Fruit fly (Drosophila melanogaster) whole organism, embryonic: ENCODE results near the gene Pka-C1.
A peak's percentile ranks its signal among the peaks of the same experiment; 100 is the strongest.

ENCODE experiments used
- Adf1 ChIP-seq: fragments of 200-800 bp; sonication (Bioruptor generic); IDR thresholded peaks from 2 replicates; pipeline ENCODE4 v1.3.6; 2022; ENCODE audit warnings: missing biosample characterization, missing genetic modification characterization
- Awh ChIP-seq: fragments of 200-800 bp; sonication (Bioruptor generic); IDR thresholded peaks from 2 replicates; pipeline ENCODE4, ENCODE4 v1.3.6; 2022; ENCODE audit warnings: missing biosample characterization, missing genetic modification characterization
- CG11093 ChIP-seq: fragments of 200-800 bp; sonication (Bioruptor generic); IDR thresholded peaks from 3 replicates; pipeline ENCODE4 v1.3.6; 2022; ENCODE audit warnings: missing biosample characterization, missing genetic modification characterization
- CG12391 ChIP-seq: fragments of 200-800 bp; sonication (Bioruptor generic); optimal IDR thresholded peaks from 3 replicates; lab custom pipeline; 2018; ENCODE audit warnings: missing biosample characterization, mild to moderate bottlenecking, missing genetic modification characterization, moderate library complexity
- CG14667 ChIP-seq: fragments of 200-800 bp; sonication (Bioruptor generic); IDR thresholded peaks from 2 replicates; pipeline ENCODE4 v1.3.6; 2022; ENCODE audit warnings: missing biosample characterization, missing genetic modification characterization
- CG14860 ChIP-seq: fragments of 200-800 bp; sonication (Bioruptor generic); IDR thresholded peaks from 3 replicates; pipeline ENCODE4 v1.3.6; 2022; ENCODE audit warnings: missing biosample characterization, missing genetic modification characterization; ENCODE audit not compliant: partially characterized antibody
- CG15479 ChIP-seq: fragments of 200-800 bp; sonication (Bioruptor generic); optimal IDR thresholded peaks from 3 replicates; lab custom pipeline; 2019; ENCODE audit warnings: missing biosample characterization, mild to moderate bottlenecking, missing genetic modification characterization, moderate library complexity
- CG1603 ChIP-seq: fragments of 200-800 bp; sonication (Bioruptor generic); optimal IDR thresholded peaks from 2 replicates; lab custom pipeline; 2019; ENCODE audit warnings: missing biosample characterization, mild to moderate bottlenecking, missing genetic modification characterization, moderate library complexity
- CG18011 ChIP-seq: fragments of 200-800 bp; sonication (Bioruptor generic); optimal IDR thresholded peaks from 2 replicates; lab custom pipeline; 2017; ENCODE audit warnings: missing biosample characterization, missing genetic modification characterization, mild to moderate bottlenecking, moderate library complexity, missing genotype
- CG2120 ChIP-seq: fragments of 200-800 bp; sonication (Bioruptor generic); optimal IDR thresholded peaks from 3 replicates; lab custom pipeline; 2016; ENCODE audit warnings: missing biosample characterization, missing genetic modification characterization
- CG32772 ChIP-seq: fragments of 200-800 bp; sonication (Bioruptor generic); IDR thresholded peaks from 2 replicates; pipeline ENCODE4 v1.3.6; 2022; ENCODE audit warnings: missing biosample characterization, missing genetic modification characterization
- CG3847 ChIP-seq: fragments of 200-800 bp; sonication (Bioruptor generic); IDR thresholded peaks from 2 replicates; pipeline ENCODE4 v1.3.6; 2022; ENCODE audit warnings: missing biosample characterization, missing genetic modification characterization
- CG4328 ChIP-seq: fragments of 200-800 bp; sonication (Bioruptor generic); optimal IDR thresholded peaks from 3 replicates; lab custom pipeline; 2017; ENCODE audit warnings: missing biosample characterization, missing genetic modification reagents, missing genetic modification characterization
- CG4617 ChIP-seq: fragments of 200-800 bp; sonication (Bioruptor generic); optimal IDR thresholded peaks from 3 replicates; lab custom pipeline; 2016; ENCODE audit warnings: missing biosample characterization, missing genetic modification characterization, borderline replicate concordance
- CG8388 ChIP-seq: fragments of 200-800 bp; sonication (Bioruptor generic); optimal IDR thresholded peaks from 2 replicates; lab custom pipeline; 2019; ENCODE audit warnings: missing biosample characterization, mild to moderate bottlenecking, missing genetic modification characterization, moderate library complexity
- CG9727 ChIP-seq: fragments of 200-800 bp; sonication (Bioruptor generic); optimal IDR thresholded peaks from 3 replicates; lab custom pipeline; 2017; ENCODE audit warnings: missing biosample characterization, mild to moderate bottlenecking, missing genetic modification characterization
- CrebB ChIP-seq: fragments of 200-800 bp; sonication (Bioruptor generic); optimal IDR thresholded peaks from 3 replicates; lab custom pipeline; 2018; ENCODE audit warnings: missing biosample characterization, mild to moderate bottlenecking, missing genetic modification characterization
- Dad ChIP-seq: fragments of 200-800 bp; sonication (Bioruptor generic); optimal IDR thresholded peaks from 3 replicates; lab custom pipeline; 2016; ENCODE audit warnings: missing biosample characterization, missing genetic modification characterization
- Doc3 ChIP-seq: fragments of 200-800 bp; sonication (Bioruptor generic); IDR thresholded peaks from 3 replicates; pipeline ENCODE4 v1.3.6; 2022; ENCODE audit warnings: missing biosample characterization, missing genetic modification characterization; ENCODE audit not compliant: partially characterized antibody
- Eip74EF ChIP-seq, 2 experiments: fragments of 200-800 bp in 1 of 2; fragments of >200 bp in 1 of 2; sonication (Bioruptor generic) in 1 of 2; optimal IDR thresholded peaks; 2 replicates each; lab custom pipeline; 2017 to 2019; ENCODE audit warnings: missing biosample characterization in 2 of 2, missing genetic modification characterization in 2 of 2, mild to moderate bottlenecking in 1 of 2, moderate library complexity in 1 of 2
- Ets65A ChIP-seq: fragments of 200-800 bp; sonication (Bioruptor generic); peaks from one replicate; lab custom pipeline; 2016; ENCODE audit warnings: missing biosample characterization, missing genetic modification characterization
- Hr78 ChIP-seq, 2 experiments: fragments of 200-800 bp in 1 of 2; fragments of >200 bp in 1 of 2; sonication (Bioruptor generic) in 1 of 2; optimal IDR thresholded peaks; 2 replicates each; lab custom pipeline; 2017 to 2019; ENCODE audit warnings: missing biosample characterization in 2 of 2, missing genetic modification characterization in 2 of 2, mild to moderate bottlenecking in 1 of 2, moderate library complexity in 1 of 2
- Med ChIP-seq: fragments of 200-800 bp; sonication (Bioruptor generic); peaks from one replicate; lab custom pipeline; 2016; ENCODE audit warnings: missing biosample characterization, missing genetic modification characterization, mild to moderate bottlenecking, inconsistent platforms, moderate library complexity
- Mrtf ChIP-seq: fragments of 200-800 bp; sonication (Bioruptor generic); IDR thresholded peaks from 3 replicates; pipeline ENCODE4 v1.3.6; 2022; ENCODE audit warnings: missing biosample characterization, missing genetic modification characterization
- Nf-YA ChIP-seq: fragments of 200-800 bp; sonication (Bioruptor generic); IDR thresholded peaks from 2 replicates; pipeline ENCODE4 v1.3.6; 2022; ENCODE audit warnings: missing biosample characterization, missing genetic modification characterization
- Pdp1 ChIP-seq, 2 experiments: fragments of 200-800 bp; sonication (Bioruptor generic); optimal IDR thresholded peaks; 3 replicates each; lab custom pipeline; 2016; ENCODE audit warnings: missing biosample characterization in 2 of 2, missing genetic modification characterization in 2 of 2, mild to moderate bottlenecking in 1 of 2, moderate library complexity in 1 of 2
- Taf1 ChIP-seq: fragments of 200-800 bp; sonication (Bioruptor generic); IDR thresholded peaks from 2 replicates; pipeline ENCODE4 v1.3.6; 2022; ENCODE audit warnings: missing biosample characterization, missing genetic modification characterization
- ash1 ChIP-seq: fragments of 200-800 bp; sonication (Bioruptor generic); optimal IDR thresholded peaks from 2 replicates; lab custom pipeline; 2018; ENCODE audit warnings: missing biosample characterization, mild to moderate bottlenecking, missing genetic modification characterization
- az2 ChIP-seq: fragments of 200-800 bp; sonication (Bioruptor generic); optimal IDR thresholded peaks from 3 replicates; lab custom pipeline; 2016; ENCODE audit warnings: missing biosample characterization, missing genetic modification characterization
- chinmo ChIP-seq: fragments of 200-800 bp; sonication (Bioruptor generic); IDR thresholded peaks from 4 replicates; pipeline ENCODE4 v1.3.6; 2022; ENCODE audit warnings: missing biosample characterization, missing genetic modification characterization; ENCODE audit not compliant: partially characterized antibody
- dati ChIP-seq: fragments of 200-800 bp; sonication (Bioruptor generic); IDR thresholded peaks from 2 replicates; pipeline ENCODE4 v1.3.6; 2022; ENCODE audit warnings: missing biosample characterization, missing genetic modification characterization
- ftz-f1 ChIP-seq: fragments of 200-800 bp; sonication (Bioruptor generic); optimal IDR thresholded peaks from 2 replicates; lab custom pipeline; 2016; ENCODE audit warnings: missing biosample characterization, missing genetic modification characterization
- gcm2 ChIP-seq: fragments of 200-800 bp; sonication (Bioruptor generic); optimal IDR thresholded peaks from 2 replicates; lab custom pipeline; 2016; ENCODE audit warnings: missing biosample characterization, missing genetic modification characterization
- gsb ChIP-seq: fragments of 200-800 bp; sonication (Bioruptor generic); IDR thresholded peaks from 2 replicates; pipeline ENCODE4 v1.3.6; 2022; ENCODE audit warnings: missing biosample characterization, missing genetic modification characterization
- kah ChIP-seq: fragments of 200-800 bp; sonication (Bioruptor generic); optimal IDR thresholded peaks from 2 replicates; lab custom pipeline; 2018; ENCODE audit warnings: missing biosample characterization, mild to moderate bottlenecking, missing genetic modification characterization
- mld ChIP-seq: fragments of 200-800 bp; sonication (Bioruptor generic); IDR thresholded peaks from 3 replicates; pipeline ENCODE4 v1.3.6; 2022; ENCODE audit warnings: missing biosample characterization, missing genetic modification characterization; ENCODE audit not compliant: partially characterized antibody
- nom ChIP-seq: fragments of 200-800 bp; sonication (Bioruptor generic); optimal IDR thresholded peaks from 2 replicates; lab custom pipeline; 2017; ENCODE audit warnings: missing biosample characterization, missing genetic modification characterization, mild to moderate bottlenecking, moderate library complexity, missing genetic modification reagents
- oc ChIP-seq: fragments of 200-800 bp; sonication (Bioruptor generic); optimal IDR thresholded peaks from 2 replicates; lab custom pipeline; 2018; ENCODE audit warnings: missing biosample characterization, mild to moderate bottlenecking, missing genetic modification characterization, moderate library complexity
- odd ChIP-seq: fragments of 200-800 bp; sonication (Bioruptor generic); optimal IDR thresholded peaks from 2 replicates; lab custom pipeline; 2017; ENCODE audit warnings: missing biosample characterization, mild to moderate bottlenecking, missing genetic modification characterization
- pita ChIP-seq: fragments of 200-800 bp; sonication (Bioruptor generic); optimal IDR thresholded peaks from 2 replicates; lab custom pipeline; 2017; ENCODE audit warnings: missing biosample characterization, mild to moderate bottlenecking, missing genetic modification characterization
- sens ChIP-seq: fragments of 200-800 bp; sonication (Bioruptor generic); peaks from one replicate; lab custom pipeline; 2016; ENCODE audit warnings: missing biosample characterization, missing genetic modification characterization
- seq ChIP-seq: fragments of 200-800 bp; sonication (Bioruptor generic); IDR thresholded peaks from 2 replicates; pipeline ENCODE4 v1.3.6; 2022; ENCODE audit warnings: missing biosample characterization, missing genetic modification characterization
- sqz ChIP-seq: fragments of 200-800 bp; sonication (Bioruptor generic); optimal IDR thresholded peaks from 3 replicates; lab custom pipeline; 2018; ENCODE audit warnings: missing biosample characterization, mild to moderate bottlenecking, missing genetic modification characterization
- sr ChIP-seq: fragments of 200-800 bp; sonication (Bioruptor generic); IDR thresholded peaks from 3 replicates; pipeline ENCODE4 v1.3.6; 2022; ENCODE audit warnings: missing biosample characterization, missing genetic modification characterization
- vvl ChIP-seq: fragments of 200-800 bp; sonication (Bioruptor generic); IDR thresholded peaks from 2 replicates; pipeline ENCODE4 v1.3.6; 2022; ENCODE audit warnings: missing biosample characterization, missing genetic modification characterization
- zen ChIP-seq: fragments of 200-800 bp; sonication (Bioruptor generic); optimal IDR thresholded peaks from 3 replicates; lab custom pipeline; 2018; ENCODE audit warnings: missing biosample characterization, mild to moderate bottlenecking, missing genetic modification characterization, moderate library complexity

Pka-C1 gene

DNA sequence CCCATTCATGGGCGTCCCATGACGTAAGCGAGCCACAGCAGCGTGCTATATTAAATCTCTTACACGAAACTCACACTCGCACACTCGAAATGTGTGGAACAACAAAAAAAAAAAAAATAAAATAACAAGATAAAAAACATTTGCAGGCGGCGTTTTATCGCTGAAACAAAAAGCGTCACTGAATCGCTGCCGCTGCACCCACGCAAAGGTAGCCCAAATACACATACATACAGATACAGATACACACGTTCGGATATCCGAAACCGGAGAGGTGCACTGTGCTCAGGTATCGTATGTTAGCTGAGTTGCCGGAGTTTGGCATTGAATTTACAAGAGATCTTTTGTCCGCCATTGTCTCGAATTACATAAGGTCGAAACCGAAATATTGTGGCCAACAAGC is 13.1 kb downstream of the Pka-C1 start (continued):
- no peak for TF ChIP-seq CG2120 (GFP tag; lab: Kevin White, UChicago)
- TF ChIP-seq dati, result no peak
- TF ChIP-seq CG11093 (GFP tag; lab: Robert Waterston, UW), result no peak
- TF ChIP-seq Pdp1 (GFP tag; optimal IDR thresholded peaks at IDR 0.05; lab: Kevin White, UChicago), result peak in 1 of 2 experiments; percentile 84
- no peak for TF ChIP-seq Adf1 (GFP tag; lab: Robert Waterston, UW)
- no peak; the same call in 1 of the 2 replicates for TF ChIP-seq CG32772 (GFP tag; lab: Robert Waterston, UW)
- no peak for TF ChIP-seq CG3847 (GFP tag; lab: Robert Waterston, UW)
- peak; percentile 62 for TF ChIP-seq sqz
- peak; percentile 81 for TF ChIP-seq sr (GFP tag; lab: Robert Waterston, UW)
- TF ChIP-seq odd (GFP tag; lab: Kevin White, UChicago), result no peak
- no peak for TF ChIP-seq kah (GFP tag; lab: Kevin White, UChicago)

DNA sequence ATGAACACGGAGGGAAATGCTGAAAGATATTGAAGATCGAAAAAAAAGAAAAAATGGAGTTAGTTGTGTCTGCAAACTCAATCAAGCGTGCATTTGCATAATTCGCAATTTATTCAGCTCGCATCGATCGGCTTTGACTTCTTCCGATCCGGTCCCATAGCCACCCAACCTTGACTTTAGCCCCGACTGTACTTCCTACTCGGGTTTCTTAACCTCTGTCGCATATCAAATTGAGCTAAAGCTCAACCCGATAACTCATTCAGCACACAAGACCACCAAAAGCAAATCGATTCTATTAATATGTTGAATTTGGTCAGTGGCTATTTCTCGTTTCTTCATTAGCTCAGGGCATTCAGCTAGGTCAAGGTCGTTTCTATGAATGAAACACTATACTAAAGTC is 13.9 kb downstream of the Pka-C1 start:
- TF ChIP-seq ftz-f1 (GFP tag; lab: Kevin White, UChicago), result peak; percentile 18
- no peak for TF ChIP-seq Nf-YA
- TF ChIP-seq chinmo (GFP tag; lab: Robert Waterston, UW), result peak; percentile 78; the same call in 2 of the 4 replicates
- no peak for TF ChIP-seq CG18011 (GFP tag; lab: Kevin White, UChicago)
- no peak for TF ChIP-seq CG12391
- peak in 1 of 2 experiments; percentile 75 for TF ChIP-seq Eip74EF (GFP tag; optimal IDR thresholded peaks at IDR 0.05; lab: Kevin White, UChicago)
- TF ChIP-seq CrebB (tag; lab: Kevin White, UChicago), result no peak
- TF ChIP-seq Awh (GFP tag; lab: Robert Waterston, UW), result 0 out of 2 replicates have a peak, but pooled peaks have one; percentile 22
- peak; percentile 46 for TF ChIP-seq sens (GFP tag; lab: Kevin White, UChicago)
- TF ChIP-seq az2 (GFP tag; lab: Kevin White, UChicago), result no peak
- TF ChIP-seq vvl, result 0 out of 2 replicates have a peak, but pooled peaks have one; percentile 20
- TF ChIP-seq CG14667 (GFP tag; lab: Robert Waterston, UW), result no peak
- no peak for TF ChIP-seq CG11093 (GFP tag; lab: Robert Waterston, UW)
- TF ChIP-seq oc, result no peak
- TF ChIP-seq CG9727, result no peak
- TF ChIP-seq, all 482 proteins: peak for 6

DNA sequence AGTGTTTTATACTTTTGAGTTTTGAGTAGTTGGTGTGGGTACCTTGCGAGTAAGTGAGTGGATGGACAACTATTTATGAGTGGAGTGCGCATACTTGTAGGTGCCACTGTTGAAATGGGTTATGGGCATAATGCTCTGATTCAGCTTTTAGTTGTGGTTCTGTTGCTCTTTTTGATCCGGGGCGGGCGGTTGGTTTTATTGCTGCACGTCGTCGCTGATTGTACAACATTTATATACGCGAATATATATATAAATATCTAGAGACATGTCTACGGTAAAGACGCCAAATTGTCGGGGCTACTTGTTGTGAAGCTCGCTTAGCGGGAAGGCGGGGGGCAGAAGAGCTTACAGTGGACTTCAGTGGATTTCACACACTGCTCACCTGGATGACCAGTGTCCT is 15.0 kb downstream of the Pka-C1 start:
- TF ChIP-seq zen (tag; lab: Kevin White, UChicago) (no peak), seq (GFP tag; lab: Robert Waterston, UW) (0 out of 2 replicates have a peak, but pooled peaks have one; percentile 13), Ets65A (GFP tag; lab: Kevin White, UChicago) (peak; percentile 28), Med (GFP tag; lab: Kevin White, UChicago) (peak; percentile 33), gsb (GFP tag; lab: Robert Waterston, UW) (0 out of 2 replicates have a peak, but pooled peaks have one; percentile 26), CG15479 (no peak), CG8388 (GFP tag; lab: Kevin White, UChicago) (peak; percentile 74), nom (GFP tag; lab: Kevin White, UChicago) (peak; percentile 18)

DNA sequence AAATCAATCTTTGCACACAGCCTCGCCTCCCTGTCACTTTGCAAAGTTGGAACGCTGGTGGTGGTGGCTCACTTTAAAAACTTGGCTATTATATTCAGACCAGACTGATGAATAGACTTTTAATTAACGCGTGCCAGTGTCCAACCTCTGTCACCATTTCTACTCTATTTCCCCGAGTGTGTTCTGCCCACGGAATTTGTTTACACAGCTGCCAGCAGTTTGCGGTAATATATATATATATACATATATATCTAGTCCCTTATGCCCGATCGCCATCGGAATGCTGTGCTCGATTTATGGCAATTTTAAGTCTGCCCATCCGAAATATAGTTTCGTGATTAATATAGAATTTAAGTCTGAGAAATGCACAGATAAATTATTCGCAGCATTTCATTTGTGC is 19.3 kb downstream of the Pka-C1 start:
- TF ChIP-seq Hr78 (GFP tag; optimal IDR thresholded peaks at IDR 0.05; lab: Kevin White, UChicago) (no peak), Dad (GFP tag; lab: Kevin White, UChicago) (no peak), CG4617 (GFP tag; lab: Kevin White, UChicago) (no peak), pita (no peak), gcm2 (GFP tag; lab: Kevin White, UChicago) (no peak), ash1 (GFP tag; lab: Kevin White, UChicago) (no peak), CG14860 (GFP tag; lab: Robert Waterston, UW) (no peak), Taf1 (no peak), CG12391 (no peak), sr (GFP tag; lab: Robert Waterston, UW) (peak; percentile 79; the same call in 2 of the 3 replicates), Doc3 (GFP tag; lab: Robert Waterston, UW) (no peak), Mrtf (no peak), CG1603 (tag; lab: Kevin White, UChicago) (no peak), mld (GFP tag; lab: Robert Waterston, UW) (0 out of 3 replicates have a peak, but pooled peaks have one; percentile 25), CG4328 (GFP tag; lab: Kevin White, UChicago) (peak; percentile 12)
